Worm (Caenorhabditis elegans) whole organism, early embryonic: ENCODE data around the gene pqn-32.

Source experiments
- B0310.2 ChIP-seq: sonication (generic microtip); optimal IDR thresholded peaks from 2 replicates; lab custom pipeline; 2016; ENCODE audit warnings: mild to moderate bottlenecking, missing genetic modification characterization, missing compliant biosample characterization
- F13C5.2 ChIP-seq: sonication (generic microtip); optimal IDR thresholded peaks from 2 replicates; lab custom pipeline; 2017; ENCODE audit warnings: mild to moderate bottlenecking, missing genetic modification characterization, inconsistent platforms, missing compliant biosample characterization
- aly-1 ChIP-seq: sonication (generic microtip); optimal IDR thresholded peaks from 2 replicates; lab custom pipeline; 2016; ENCODE audit warnings: missing genetic modification characterization, missing compliant biosample characterization
- ama-1 ChIP-seq: fragments of 150-350 bp; optimal IDR thresholded peaks from 2 replicates; lab custom pipeline; 2014
- ceh-13 ChIP-seq: fragments of 200-800 bp; sonication (Bioruptor generic); optimal IDR thresholded peaks from 2 replicates; lab custom pipeline; 2018; ENCODE audit warnings: mild to moderate bottlenecking, missing genetic modification characterization, missing compliant biosample characterization
- ceh-36 ChIP-seq: sonication (generic microtip); optimal IDR thresholded peaks from 2 replicates; lab custom pipeline; 2016; ENCODE audit warnings: missing genetic modification characterization, inconsistent platforms, missing compliant biosample characterization
- ets-7 ChIP-seq: sonication (generic microtip); optimal IDR thresholded peaks from 2 replicates; lab custom pipeline; 2016; ENCODE audit warnings: missing genotype, missing genetic modification characterization, missing compliant biosample characterization
- flt-1 ChIP-seq: fragments of 200-800 bp; sonication (Bioruptor generic); IDR thresholded peaks from 2 replicates; pipeline ENCODE4 v1.3.6; 2022; ENCODE audit warnings: missing genetic modification characterization, missing compliant biosample characterization
- hmbx-1 ChIP-seq: sonication (generic microtip); optimal IDR thresholded peaks from 2 replicates; lab custom pipeline; 2016; ENCODE audit warnings: mild to moderate bottlenecking, missing genetic modification characterization, missing compliant biosample characterization
- hmg-4 ChIP-seq: fragments of 200-800 bp; sonication (Bioruptor generic); optimal IDR thresholded peaks from 2 replicates; lab custom pipeline; 2018; ENCODE audit warnings: mild to moderate bottlenecking, missing genetic modification characterization, missing compliant biosample characterization
- hnd-1 ChIP-seq: sonication (generic microtip); optimal IDR thresholded peaks from 2 replicates; lab custom pipeline; 2016; ENCODE audit warnings: missing genetic modification characterization, missing compliant biosample characterization
- pes-1 ChIP-seq: fragments of 200-800 bp; sonication (Bioruptor generic); IDR thresholded peaks from 2 replicates; pipeline ENCODE4 v1.3.6; 2022; ENCODE audit warnings: missing genetic modification reagents, missing genetic modification characterization, missing compliant biosample characterization
- scrt-1 ChIP-seq: fragments of 200-800 bp; sonication (Bioruptor generic); IDR thresholded peaks from 2 replicates; pipeline ENCODE4 v1.3.6; 2022; ENCODE audit warnings: missing genetic modification characterization, missing compliant biosample characterization
- sea-1 ChIP-seq: fragments of 200-800 bp; sonication (Bioruptor generic); conservative IDR thresholded peaks from 2 replicates; pipeline ENCODE4 v1.3.6; 2022; ENCODE audit warnings: missing genetic modification characterization, missing compliant biosample characterization
- tbx-11 ChIP-seq: fragments of 200-800 bp; sonication (Bioruptor generic); IDR thresholded peaks from 2 replicates; pipeline ENCODE4 v1.3.6; 2022; ENCODE audit warnings: missing genetic modification characterization, missing compliant biosample characterization
- tbx-37 ChIP-seq: fragments of 200-800 bp; sonication (Bioruptor generic); conservative IDR thresholded peaks from 2 replicates; pipeline ENCODE4 v1.3.6; 2022; ENCODE audit warnings: missing genetic modification reagents, missing genetic modification characterization, missing compliant biosample characterization
- tra-4 ChIP-seq: sonication (generic microtip); optimal IDR thresholded peaks from 2 replicates; lab custom pipeline; 2017; ENCODE audit warnings: missing genetic modification characterization, missing compliant biosample characterization

pqn-32 gene

ce11 chrII:13107719-13108118, at the start of gene pqn-32:
Gene pqn-32 (plus strand): TSS chrII:13108019.
- TF ChIP-seq tbx-37 (GFP tag; lab: Robert Waterston, UW) (no peak), hmg-4 (GFP tag; lab: Kevin White, UChicago) (no peak), ama-1 (lab: Kevin White, UChicago) (no peak), ceh-13 (GFP tag; lab: Kevin White, UChicago) (no peak), flt-1 (no peak), B0310.2 (tag; lab: Kevin White, UChicago) (no peak), ets-7 (tag; lab: Kevin White, UChicago) (no peak), scrt-1 (GFP tag; lab: Robert Waterston, UW) (no peak), pes-1 (no peak), ceh-36 (tag; lab: Kevin White, UChicago) (no peak), F13C5.2 (tag; lab: Kevin White, UChicago) (no peak), sea-1 (no peak), aly-1 (no peak), tra-4 (tag; lab: Kevin White, UChicago) (no peak), hnd-1 (tag; lab: Kevin White, UChicago) (no peak), hmbx-1 (tag; lab: Kevin White, UChicago) (no peak), tbx-11 (GFP tag; lab: Robert Waterston, UW) (no peak)

ce11 chrII:13059196-13059595, 48.6 kb upstream of the pqn-32 start:
- TF ChIP-seq aly-1 (no peak), ets-7 (tag; lab: Kevin White, UChicago) (no peak), scrt-1 (GFP tag; lab: Robert Waterston, UW) (no peak), hnd-1 (tag; lab: Kevin White, UChicago) (no peak), tra-4 (tag; lab: Kevin White, UChicago) (no peak), flt-1 (no peak), sea-1 (no peak), hmg-4 (GFP tag; lab: Kevin White, UChicago) (no peak), tbx-37 (GFP tag; lab: Robert Waterston, UW) (no peak), ama-1 (lab: Kevin White, UChicago) (no peak), tbx-11 (GFP tag; lab: Robert Waterston, UW) (no peak), hmbx-1 (tag; lab: Kevin White, UChicago) (no peak), F13C5.2 (tag; lab: Kevin White, UChicago) (no peak), ceh-13 (GFP tag; lab: Kevin White, UChicago) (no peak)

ce11 chrII:13065251-13065650, 42.6 kb upstream of the pqn-32 start:
- TF ChIP-seq tbx-37 (GFP tag; lab: Robert Waterston, UW) = no peak

ce11 chrII:13066777-13067290, 41.0 kb upstream of the pqn-32 start:
- TF ChIP-seq hmbx-1 (tag; lab: Kevin White, UChicago) = no peak
- no peak for TF ChIP-seq ceh-13 (GFP tag; lab: Kevin White, UChicago)
- no peak for TF ChIP-seq scrt-1 (GFP tag; lab: Robert Waterston, UW)
- no peak for TF ChIP-seq tbx-37 (GFP tag; lab: Robert Waterston, UW)
- no peak for TF ChIP-seq ceh-36 (tag; lab: Kevin White, UChicago)
- TF ChIP-seq F13C5.2 (tag; lab: Kevin White, UChicago) = no peak
- no peak for TF ChIP-seq B0310.2 (tag; lab: Kevin White, UChicago)
- no peak for TF ChIP-seq ets-7 (tag; lab: Kevin White, UChicago)
- TF ChIP-seq hnd-1 (tag; lab: Kevin White, UChicago) = no peak
- TF ChIP-seq tra-4 (tag; lab: Kevin White, UChicago) = no peak
- no peak for TF ChIP-seq ama-1 (lab: Kevin White, UChicago)
- TF ChIP-seq pes-1 = no peak
- TF ChIP-seq flt-1 = no peak
- TF ChIP-seq aly-1 = no peak
- no peak for TF ChIP-seq hmg-4 (GFP tag; lab: Kevin White, UChicago)

ce11 chrII:13073102-13073501, 34.7 kb upstream of the pqn-32 start, which contains the start of gene F42G4.5:
Gene F42G4.5 (plus strand): TSS chrII:13073480.
- TF ChIP-seq ceh-13 (GFP tag; lab: Kevin White, UChicago) (no peak), flt-1 (no peak), tbx-11 (GFP tag; lab: Robert Waterston, UW) (no peak), tra-4 (tag; lab: Kevin White, UChicago) (no peak), sea-1 (no peak), hmg-4 (GFP tag; lab: Kevin White, UChicago) (no peak), tbx-37 (GFP tag; lab: Robert Waterston, UW) (no peak), ceh-36 (tag; lab: Kevin White, UChicago) (no peak)

ce11 chrII:13073742-13074141, 34.1 kb upstream of the pqn-32 start:
- TF ChIP-seq flt-1 (no peak), hnd-1 (tag; lab: Kevin White, UChicago) (no peak)

ce11 chrII:13076301-13076916, 31.4 kb upstream of the pqn-32 start:
- TF ChIP-seq ceh-13 (GFP tag; lab: Kevin White, UChicago) (no peak), ceh-36 (tag; lab: Kevin White, UChicago) (no peak), tbx-37 (GFP tag; lab: Robert Waterston, UW) (no peak), hmg-4 (GFP tag; lab: Kevin White, UChicago) (no peak), tbx-11 (GFP tag; lab: Robert Waterston, UW) (no peak), B0310.2 (tag; lab: Kevin White, UChicago) (no peak), pes-1 (no peak), ama-1 (lab: Kevin White, UChicago) (no peak), hmbx-1 (tag; lab: Kevin White, UChicago) (no peak), flt-1 (no peak), hnd-1 (tag; lab: Kevin White, UChicago) (no peak), scrt-1 (GFP tag; lab: Robert Waterston, UW) (no peak), ets-7 (tag; lab: Kevin White, UChicago) (no peak), tra-4 (tag; lab: Kevin White, UChicago) (no peak)
